Worm (Caenorhabditis elegans): ENCODE data around the gene lon-3.

lon-3 gene

DNA sequence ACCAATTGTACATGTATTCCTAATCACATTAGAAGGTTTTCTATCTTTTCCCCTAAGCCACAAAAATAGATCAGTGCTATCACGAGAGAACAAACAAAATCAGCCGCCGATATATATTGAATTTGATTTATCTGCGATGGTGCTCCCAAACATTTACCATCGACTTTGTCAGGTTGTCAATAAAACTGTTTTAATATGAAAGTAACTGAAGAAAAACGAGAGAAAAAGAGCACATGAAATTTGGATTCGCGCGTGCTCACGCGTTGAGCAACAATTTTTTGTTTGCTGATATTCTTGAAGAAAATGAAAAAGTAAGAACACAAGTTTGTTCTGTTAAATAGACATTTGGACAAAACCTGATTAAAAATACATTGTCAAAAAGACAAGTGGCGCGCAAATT lies 9.6 kb downstream of the lon-3 start:
- TF ChIP-seq unc-120 (tag; optimal IDR thresholded peaks at IDR 0.05; ENCODE audit: poor library complexity, severe bottlenecking) (no peak), lsy-2 (tag; optimal IDR thresholded peaks at IDR 0.05) (no peak), nhr-28 (tag; optimal IDR thresholded peaks at IDR 0.05) (no peak), cnd-1 (tag; optimal IDR thresholded peaks at IDR 0.05) (no peak), drap-1 (GFP tag; optimal IDR thresholded peaks at IDR 0.05) (no peak), ces-1 (GFP tag; optimal IDR thresholded peaks at IDR 0.05) (no peak), blmp-1 (tag; optimal IDR thresholded peaks at IDR 0.05) (no peak), ceh-43 (GFP tag; optimal IDR thresholded peaks at IDR 0.05) (no peak), ham-2 (GFP tag; optimal IDR thresholded peaks at IDR 0.05) (no peak), ztf-11 (tag; optimal IDR thresholded peaks at IDR 0.05) (no peak), lin-13 (tag; optimal IDR thresholded peaks at IDR 0.05) (no peak), ceh-83 (GFP tag; optimal IDR thresholded peaks at IDR 0.05) (no peak), pha-4 (tag; optimal IDR thresholded peaks at IDR 0.05) (no peak), mab-5 (tag; optimal IDR thresholded peaks at IDR 0.05) (no peak), unc-39 (tag; optimal IDR thresholded peaks at IDR 0.05) (no peak), M03D4.4 (tag; optimal IDR thresholded peaks at IDR 0.05) (no peak), hlh-1 (tag; optimal IDR thresholded peaks at IDR 0.05) (no peak), nhr-237 (tag; optimal IDR thresholded peaks at IDR 0.05) (no peak), flh-1 (GFP tag; optimal IDR thresholded peaks at IDR 0.05) (no peak)

DNA sequence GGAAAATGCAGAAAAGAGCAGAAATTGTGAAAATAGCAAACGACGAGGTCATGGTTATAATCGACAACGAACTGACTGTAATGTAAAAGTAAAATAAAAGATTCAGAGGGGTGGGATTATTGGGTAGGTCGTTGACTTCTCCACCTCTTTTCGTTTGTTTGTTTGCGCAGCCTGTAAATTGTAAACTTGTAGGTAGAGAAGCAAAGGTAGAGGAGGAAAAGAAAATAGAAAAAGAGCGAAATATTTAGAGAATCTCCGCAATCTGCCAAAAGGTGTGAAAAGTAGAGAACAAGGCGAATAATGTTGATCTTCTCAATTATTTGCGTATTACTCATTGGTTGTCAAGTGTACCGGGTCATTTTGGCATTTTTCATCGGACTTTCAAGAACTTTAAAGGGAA lies 11.1 kb downstream of the lon-3 start, which contains the start of gene ZK863.8:
Gene ZK863.8, minus strand, starts transcription at position 173 of the 400 bp plus-strand sequence.
- TF ChIP-seq mab-5 (tag; optimal IDR thresholded peaks at IDR 0.05) (no peak), lsy-2 (tag; optimal IDR thresholded peaks at IDR 0.05) (no peak), tbx-8 (GFP tag; optimal IDR thresholded peaks at IDR 0.05) (no peak), snpc-4 (tag; optimal IDR thresholded peaks at IDR 0.05) (no peak), nhr-2 (tag; optimal IDR thresholded peaks at IDR 0.05) (no peak), ham-2 (GFP tag; optimal IDR thresholded peaks at IDR 0.05) (no peak), ces-1 (GFP tag; optimal IDR thresholded peaks at IDR 0.05) (no peak), hlh-1 (tag; optimal IDR thresholded peaks at IDR 0.05) (no peak), drap-1 (GFP tag; optimal IDR thresholded peaks at IDR 0.05) (no peak), flh-1 (GFP tag; optimal IDR thresholded peaks at IDR 0.05) (no peak)

DNA sequence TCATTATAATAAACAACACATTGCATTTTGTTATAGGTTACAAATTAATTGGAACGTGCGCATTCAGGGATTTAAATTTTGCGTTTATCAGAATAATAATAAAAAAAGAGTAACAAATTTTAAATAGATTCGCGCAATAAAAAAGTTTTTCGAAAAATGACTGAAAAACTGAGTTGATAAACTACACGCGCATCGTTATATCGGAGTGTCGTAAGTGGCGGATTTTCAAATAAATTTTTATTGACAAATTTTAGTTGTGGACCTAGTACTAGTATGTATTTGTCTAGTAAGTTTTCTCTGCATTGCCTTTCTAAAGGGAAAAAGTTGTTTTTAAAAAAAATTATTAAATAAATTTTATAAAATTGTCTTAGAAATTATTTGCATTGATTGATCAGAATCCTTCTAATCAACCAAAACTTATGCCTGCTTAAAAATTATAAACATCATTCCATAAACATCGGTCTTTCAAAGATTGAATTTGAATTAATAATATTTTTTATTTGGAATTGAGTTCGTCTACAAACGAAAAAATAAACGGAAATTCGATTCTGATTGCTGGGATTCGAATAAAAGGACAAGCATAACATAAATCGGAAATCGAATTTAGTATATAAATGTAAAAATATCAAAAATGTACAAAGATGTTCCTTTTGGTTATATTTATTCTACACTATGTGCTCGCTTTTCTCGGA lies 14.0 kb downstream of the lon-3 start, which contains the start of gene srd-4:
Gene srd-4, plus strand, starts transcription at position 642 of the 692 bp plus-strand sequence.
- TF ChIP-seq lsy-2 (tag; optimal IDR thresholded peaks at IDR 0.05) (peak; percentile 39), elt-3 (tag; optimal IDR thresholded peaks at IDR 0.05) (no peak), pha-4 (tag; optimal IDR thresholded peaks at IDR 0.05) (peak; percentile 15)

DNA sequence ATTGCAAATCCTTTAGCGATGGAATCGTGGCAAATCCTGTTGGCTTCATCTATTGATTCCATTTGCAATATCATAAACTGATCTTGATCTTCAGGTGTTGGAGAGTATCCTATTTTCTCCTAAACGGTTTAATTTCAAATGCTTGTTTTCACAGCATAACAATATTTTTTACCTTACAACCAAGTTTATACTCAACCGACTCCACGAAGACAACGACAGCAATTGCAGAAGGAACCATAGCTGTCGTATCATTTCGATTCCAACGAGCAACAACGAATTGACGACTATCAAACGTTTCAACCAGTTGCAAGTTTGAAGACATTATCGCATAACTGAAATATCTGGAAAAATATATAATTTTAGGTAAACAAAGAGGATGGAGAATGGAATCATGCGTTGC lies 14.6 kb downstream of the lon-3 start, which contains the start of gene usip-1:
Gene usip-1, minus strand, starts transcription at position 341 of the 400 bp plus-strand sequence.
- TF ChIP-seq ceh-83 (GFP tag; optimal IDR thresholded peaks at IDR 0.05), result no peak
- no peak for TF ChIP-seq unc-120 (tag; optimal IDR thresholded peaks at IDR 0.05; ENCODE audit: poor library complexity, severe bottlenecking)

DNA sequence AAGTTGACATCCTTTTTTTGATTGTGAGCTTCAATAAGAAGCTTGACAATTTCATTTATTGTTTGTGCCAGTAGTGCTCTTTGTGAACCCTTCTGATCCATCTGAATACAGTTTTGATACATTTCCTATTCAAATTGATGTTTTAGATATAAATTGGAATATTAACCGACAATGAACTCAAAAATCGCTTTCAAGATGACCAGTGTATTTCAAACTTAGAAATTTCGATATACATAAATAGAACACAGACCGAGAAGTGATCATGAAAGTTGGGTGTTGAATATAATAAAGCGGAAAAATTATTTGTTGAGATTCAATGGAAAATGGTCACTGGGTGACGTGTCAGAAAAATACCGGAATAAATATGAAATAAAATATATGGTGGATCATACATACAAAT lies 17.1 kb downstream of the lon-3 start, which contains the start of gene elpc-3:
Gene elpc-3, minus strand, starts transcription at position 101 of the 400 bp plus-strand sequence.
- TF ChIP-seq bed-3 (GFP tag; optimal IDR thresholded peaks at IDR 0.05) (no peak), unc-39 (tag; optimal IDR thresholded peaks at IDR 0.05) (no peak), ham-2 (GFP tag; optimal IDR thresholded peaks at IDR 0.05) (no peak), elt-1 (tag; optimal IDR thresholded peaks at IDR 0.05; ENCODE audit: borderline replicate concordance, insufficient read depth) (no peak), pha-4 (tag; optimal IDR thresholded peaks at IDR 0.05) (no peak)

DNA sequence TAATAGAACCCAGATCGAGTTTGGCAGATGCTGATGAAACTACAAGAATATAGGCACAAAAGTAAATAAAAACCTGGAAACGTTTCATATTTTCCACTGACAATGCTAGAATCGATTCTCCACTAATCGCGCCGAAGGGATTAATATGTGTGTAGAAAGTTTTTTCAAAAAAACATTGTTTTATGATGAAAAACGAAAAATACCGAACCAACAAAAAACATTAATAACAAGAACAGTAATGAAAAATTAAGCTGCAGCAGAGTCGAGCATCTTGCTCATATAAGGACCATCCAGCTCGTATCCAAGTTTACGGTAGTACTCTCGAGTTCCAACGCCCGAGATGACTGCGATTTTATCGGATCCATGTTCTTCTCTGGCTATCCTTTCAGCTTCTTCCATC lies 19.1 kb downstream of the lon-3 start, which contains the start of gene clec-224:
Gene clec-224, minus strand, starts transcription at position 101 of the 400 bp plus-strand sequence.
- no peak for TF ChIP-seq mab-5 (tag; optimal IDR thresholded peaks at IDR 0.05)
- TF ChIP-seq ceh-83 (GFP tag; optimal IDR thresholded peaks at IDR 0.05), result no peak
- no peak for TF ChIP-seq nhr-12 (tag; optimal IDR thresholded peaks at IDR 0.05)
- TF ChIP-seq lin-13 (tag; optimal IDR thresholded peaks at IDR 0.05), result no peak
- TF ChIP-seq hlh-1 (tag; optimal IDR thresholded peaks at IDR 0.05), result no peak
- no peak for TF ChIP-seq mls-2 (tag; optimal IDR thresholded peaks at IDR 0.05)
- TF ChIP-seq mep-1 (tag; optimal IDR thresholded peaks at IDR 0.05), result no peak
- no peak for TF ChIP-seq ceh-43 (GFP tag; optimal IDR thresholded peaks at IDR 0.05)
- no peak for TF ChIP-seq M03D4.4 (tag; optimal IDR thresholded peaks at IDR 0.05)
- no peak for TF ChIP-seq unc-120 (tag; optimal IDR thresholded peaks at IDR 0.05; ENCODE audit: poor library complexity, severe bottlenecking)
- no peak for TF ChIP-seq nhr-28 (tag; optimal IDR thresholded peaks at IDR 0.05)
- no peak for TF ChIP-seq cnd-1 (tag; optimal IDR thresholded peaks at IDR 0.05)
- no peak for TF ChIP-seq ham-2 (GFP tag; optimal IDR thresholded peaks at IDR 0.05)
- TF ChIP-seq elt-1 (tag; optimal IDR thresholded peaks at IDR 0.05; ENCODE audit: borderline replicate concordance, insufficient read depth), result no peak
- TF ChIP-seq bed-3 (GFP tag; optimal IDR thresholded peaks at IDR 0.05), result no peak

All from whole organism, mixed stage, embryonic.